Fruit fly (Drosophila melanogaster) whole organism, wandering third instar larva: ENCODE measurements around the gene Apoltp.

Experiments
- Abd-B ChIP-seq: fragments of >200 bp; optimal IDR thresholded peaks from 2 replicates; lab custom pipeline; 2017; ENCODE audit warnings: missing biosample characterization, missing genetic modification characterization
- CG32264 ChIP-seq: fragments of 200-800 bp; sonication (Bioruptor generic); optimal IDR thresholded peaks from 2 replicates; lab custom pipeline; 2016; ENCODE audit warnings: missing biosample characterization, missing genetic modification characterization
- CrebA ChIP-seq: fragments of 200-800 bp; sonication (Bioruptor generic); optimal IDR thresholded peaks from 2 replicates; lab custom pipeline; 2016; ENCODE audit warnings: missing biosample characterization, mild to moderate bottlenecking, missing genetic modification characterization, borderline replicate concordance
- Dfd ChIP-seq: fragments of >200 bp; optimal IDR thresholded peaks from 2 replicates; lab custom pipeline; 2017; ENCODE audit warnings: missing biosample characterization, missing genetic modification characterization
- Dif ChIP-seq: fragments of 200-275, 200-300 bp; sonication (Bioruptor generic); optimal IDR thresholded peaks from 2 replicates; lab custom pipeline; 2018; ENCODE audit warnings: missing biosample characterization, missing genetic modification characterization; ENCODE audit not compliant: partially characterized antibody
- HLH106 ChIP-seq: fragments of 200-800 bp; optimal IDR thresholded peaks from 3 replicates; lab custom pipeline; 2019; ENCODE audit warnings: missing biosample characterization, mild to moderate bottlenecking, missing genetic modification characterization, moderate library complexity
- Hr78 ChIP-seq: fragments of >200 bp; optimal IDR thresholded peaks from 2 replicates; lab custom pipeline; 2017; ENCODE audit warnings: missing biosample characterization, missing genetic modification characterization
- Hr83 ChIP-seq: fragments of 200-300 bp; sonication (Bioruptor generic); optimal IDR thresholded peaks from 2 replicates; lab custom pipeline; 2016; ENCODE audit warnings: missing biosample characterization, mild to moderate bottlenecking, missing genetic modification characterization, moderate library complexity; ENCODE audit not compliant: poor library complexity, severe bottlenecking
- N ChIP-seq: fragments of >200 bp; optimal IDR thresholded peaks from 2 replicates; lab custom pipeline; 2018; ENCODE audit warnings: missing biosample characterization, missing external identifiers, missing genetic modification characterization
- OdsH ChIP-seq: fragments of 200-800 bp; sonication (Bioruptor generic); optimal IDR thresholded peaks from 2 replicates; lab custom pipeline; 2016; ENCODE audit warnings: missing biosample characterization, mild to moderate bottlenecking, missing genetic modification characterization
- Rel ChIP-seq, 2 experiments: fragments of 200-800 bp; sonication (Bioruptor generic) in 1 of 2; optimal IDR thresholded peaks; 2 replicates in 1 of 2; 3 replicates in 1 of 2; lab custom pipeline; 2016 to 2019; ENCODE audit warnings: mild to moderate bottlenecking in 2 of 2, missing biosample characterization in 2 of 2, missing genetic modification characterization in 2 of 2, moderate library complexity in 1 of 2
- Vsx2 ChIP-seq: fragments of 200-300, 225-300 bp; sonication (Bioruptor generic); optimal IDR thresholded peaks from 2 replicates; lab custom pipeline; 2018; ENCODE audit warnings: missing biosample characterization, missing genetic modification characterization; ENCODE audit not compliant: partially characterized antibody
- br ChIP-seq: fragments of 200-800 bp; sonication (Bioruptor generic); optimal IDR thresholded peaks from 2 replicates; lab custom pipeline; 2016; ENCODE audit warnings: missing biosample characterization, missing genetic modification characterization
- dl ChIP-seq, 2 experiments: fragments of 175-275, 200-275 bp in 1 of 2; fragments of 200-275 bp in 1 of 2; sonication (Bioruptor generic); optimal IDR thresholded peaks; lab custom pipeline; 2018; ENCODE audit warnings: mild to moderate bottlenecking in 2 of 2, missing biosample characterization in 2 of 2, missing genetic modification characterization in 2 of 2, moderate library complexity in 2 of 2; ENCODE audit not compliant: partially characterized antibody in 2 of 2, insufficient read depth in 1 of 2
- dmrt93B ChIP-seq: fragments of 200-800 bp; sonication (Bioruptor generic); optimal IDR thresholded peaks from 2 replicates; lab custom pipeline; 2018; ENCODE audit warnings: missing biosample characterization, mild to moderate bottlenecking, missing genetic modification characterization
- dsf ChIP-seq: sonication (Bioruptor generic); optimal IDR thresholded peaks from 2 replicates; lab custom pipeline; 2016; ENCODE audit warnings: missing biosample characterization, missing genetic modification characterization, borderline replicate concordance
- ey ChIP-seq: fragments of 200-800 bp; sonication (Bioruptor generic); optimal IDR thresholded peaks from 2 replicates; lab custom pipeline; 2016; ENCODE audit warnings: missing biosample characterization, missing genetic modification characterization
- foxo ChIP-seq, 2 experiments: fragments of 200-800 bp; sonication (Bioruptor generic); optimal IDR thresholded peaks; 2 replicates in 1 of 2; 3 replicates in 1 of 2; lab custom pipeline; 2016 to 2017; ENCODE audit warnings: missing biosample characterization in 2 of 2, missing genetic modification characterization in 2 of 2
- fru ChIP-seq: fragments of 200-800 bp; sonication (Bioruptor generic); optimal IDR thresholded peaks from 3 replicates; lab custom pipeline; 2016; ENCODE audit warnings: missing biosample characterization, mild to moderate bottlenecking, missing genetic modification characterization
- h ChIP-seq: fragments of 200-800 bp; sonication (Bioruptor generic); optimal IDR thresholded peaks from 3 replicates; lab custom pipeline; 2016; ENCODE audit warnings: missing biosample characterization, mild to moderate bottlenecking, missing genetic modification characterization
- jim ChIP-seq: fragments of 175-275, 200-325 bp; sonication (Bioruptor generic); optimal IDR thresholded peaks from 2 replicates; lab custom pipeline; 2016; ENCODE audit warnings: missing biosample characterization, mild to moderate bottlenecking, missing genetic modification characterization
- lola ChIP-seq: fragments of >200 bp; optimal IDR thresholded peaks from 2 replicates; lab custom pipeline; 2017; ENCODE audit warnings: missing biosample characterization, missing genetic modification characterization
- psq ChIP-seq: fragments of 200-800 bp; sonication (Bioruptor generic); optimal IDR thresholded peaks from 3 replicates; lab custom pipeline; 2017; ENCODE audit warnings: missing biosample characterization, mild to moderate bottlenecking, missing genetic modification characterization, moderate library complexity
- sv ChIP-seq: fragments of 200-800 bp; sonication (Bioruptor generic); optimal IDR thresholded peaks from 3 replicates; lab custom pipeline; 2016; ENCODE audit warnings: missing biosample characterization, missing genetic modification characterization
- tai ChIP-seq: sonication (Bioruptor generic); optimal IDR thresholded peaks from 2 replicates; lab custom pipeline; 2016; ENCODE audit warnings: missing biosample characterization, missing genetic modification characterization
- usp ChIP-seq: fragments of >200 bp; optimal IDR thresholded peaks from 2 replicates; lab custom pipeline; 2017; ENCODE audit warnings: missing biosample characterization, missing genetic modification characterization
- woc ChIP-seq: sonication (Bioruptor generic); optimal IDR thresholded peaks from 2 replicates; lab custom pipeline; 2016; ENCODE audit warnings: missing biosample characterization, mild to moderate bottlenecking, missing genetic modification characterization

The Apoltp gene

DNA sequence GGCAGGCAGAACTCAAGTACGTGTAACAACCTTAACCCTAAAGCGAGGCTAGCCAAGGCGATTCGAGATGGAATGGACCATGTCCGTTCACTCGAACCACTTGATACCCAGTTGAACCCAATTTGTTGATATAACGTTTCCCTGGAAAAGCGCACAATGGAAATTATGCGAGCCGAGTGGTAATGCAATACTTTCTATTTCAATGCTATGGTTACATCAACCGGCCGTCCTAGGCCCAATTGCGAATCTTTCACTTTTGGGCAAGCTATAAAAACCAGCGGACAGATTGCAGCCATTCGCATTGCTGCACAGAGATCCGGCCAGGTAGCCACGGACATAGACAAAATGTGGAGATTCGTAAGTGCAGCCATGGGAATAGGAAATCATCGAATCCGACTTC is 22.3 kb downstream of the Apoltp start, which contains the start of gene CG33299:
CG33299 (plus strand) TSS at position 301 of the 400 bp plus-strand sequence.
- TF ChIP-seq CrebA (GFP tag; lab: Kevin White, UChicago) (no peak), psq (no peak), sv (GFP tag; lab: Kevin White, UChicago) (no peak), HLH106 (tag; lab: Kevin White, UChicago) (no peak), br (GFP tag; lab: Kevin White, UChicago) (no peak), Hr83 (GFP tag; lab: Kevin White, UChicago) (no peak), Dfd (GFP tag; lab: Kevin White, UChicago) (no peak), Dif (GFP tag; lab: Kevin White, UChicago) (no peak), N (GFP tag; lab: Kevin White, UChicago) (no peak), foxo (GFP tag; optimal IDR thresholded peaks at IDR 0.05; lab: Kevin White, UChicago) (no peak), fru (GFP tag; lab: Kevin White, UChicago) (no peak), dsf (GFP tag; lab: Kevin White, UChicago) (no peak), dl (GFP tag; optimal IDR thresholded peaks at IDR 0.05; lab: Kevin White, UChicago; ENCODE audit: insufficient read depth in 1 of 2, partially characterized antibody in 2 of 2) (no peak), tai (GFP tag; lab: Kevin White, UChicago) (no peak), jim (GFP tag; lab: Kevin White, UChicago) (no peak), h (GFP tag; lab: Kevin White, UChicago) (no peak), Hr78 (no peak), lola (GFP tag; lab: Kevin White, UChicago) (no peak)

DNA sequence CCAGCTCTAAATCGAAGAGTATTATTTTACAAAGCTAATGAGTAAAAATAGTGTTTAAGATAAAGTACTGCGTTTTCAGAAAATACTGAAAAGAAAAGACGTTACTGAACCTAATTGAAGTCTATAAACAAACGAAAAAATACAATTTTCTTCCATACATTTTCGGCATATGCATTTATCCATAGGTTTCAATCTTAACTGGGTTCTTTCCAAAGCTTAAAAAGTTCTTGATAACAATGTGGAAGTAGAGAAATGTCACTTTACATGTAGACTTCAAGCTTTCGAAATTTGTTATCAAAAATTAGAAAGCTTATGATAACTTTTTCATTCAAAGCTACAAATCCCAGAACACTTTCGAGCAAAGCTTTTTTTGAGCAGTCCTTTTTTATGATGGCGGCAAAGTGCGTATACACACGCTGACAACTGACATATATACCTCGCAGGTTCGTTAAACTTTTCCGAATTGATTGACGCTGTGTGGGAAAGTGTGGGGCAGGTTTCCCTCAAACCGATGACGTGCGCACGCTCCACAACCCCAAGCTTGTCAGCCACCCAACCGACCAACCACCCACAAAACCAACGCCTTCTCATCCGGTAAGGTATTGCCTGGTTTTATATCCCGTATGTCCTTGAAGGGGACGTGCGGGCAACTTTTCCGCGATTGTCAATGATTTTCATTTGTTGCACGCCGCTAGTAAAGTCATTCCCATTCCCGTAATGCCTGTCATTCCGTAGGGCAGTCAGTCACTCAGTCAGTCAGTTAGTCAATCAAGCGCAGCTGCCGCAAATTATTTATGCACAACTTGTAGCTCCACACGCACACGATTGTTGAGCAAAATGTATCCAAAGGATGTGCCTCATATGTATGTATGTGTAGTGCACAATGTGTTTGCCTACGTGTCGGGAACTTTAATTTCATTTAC is 23.6 kb downstream of the Apoltp start:
- TF ChIP-seq CG32264 (GFP tag; lab: Kevin White, UChicago): no peak
- no peak for TF ChIP-seq ey (GFP tag; lab: Kevin White, UChicago)
- TF ChIP-seq dmrt93B (GFP tag; lab: Kevin White, UChicago): no peak
- no peak for TF ChIP-seq jim (GFP tag; lab: Kevin White, UChicago)
- TF ChIP-seq Abd-B (GFP tag; lab: Kevin White, UChicago): no peak
- TF ChIP-seq lola (GFP tag; lab: Kevin White, UChicago): no peak

DNA sequence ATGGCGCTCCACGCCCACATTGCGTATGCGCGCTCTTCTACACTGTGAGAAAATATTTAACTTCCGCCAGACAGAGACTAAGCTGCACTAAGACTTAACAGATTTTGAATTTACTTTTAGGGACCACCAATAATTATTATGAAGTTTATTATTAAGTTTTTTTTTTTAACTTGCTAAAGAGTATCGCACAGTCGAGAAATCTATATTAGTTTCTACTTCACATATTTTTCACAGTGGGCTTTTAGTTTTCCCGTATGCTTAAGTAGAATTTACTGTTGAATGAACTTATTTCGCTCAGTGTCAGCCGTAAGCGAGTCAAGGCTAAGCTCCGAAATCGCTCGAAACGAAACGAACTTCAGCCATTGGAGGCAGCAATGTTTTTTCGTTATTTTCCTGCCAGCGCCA is 26.5 kb downstream of the Apoltp start:
- TF ChIP-seq HLH106 (tag; lab: Kevin White, UChicago) (peak; percentile 14), dsf (GFP tag; lab: Kevin White, UChicago) (no peak), N (GFP tag; lab: Kevin White, UChicago) (no peak), sv (GFP tag; lab: Kevin White, UChicago) (peak; percentile 25), br (GFP tag; lab: Kevin White, UChicago) (no peak)
- TF ChIP-seq, all 38 proteins: peak for 2

DNA sequence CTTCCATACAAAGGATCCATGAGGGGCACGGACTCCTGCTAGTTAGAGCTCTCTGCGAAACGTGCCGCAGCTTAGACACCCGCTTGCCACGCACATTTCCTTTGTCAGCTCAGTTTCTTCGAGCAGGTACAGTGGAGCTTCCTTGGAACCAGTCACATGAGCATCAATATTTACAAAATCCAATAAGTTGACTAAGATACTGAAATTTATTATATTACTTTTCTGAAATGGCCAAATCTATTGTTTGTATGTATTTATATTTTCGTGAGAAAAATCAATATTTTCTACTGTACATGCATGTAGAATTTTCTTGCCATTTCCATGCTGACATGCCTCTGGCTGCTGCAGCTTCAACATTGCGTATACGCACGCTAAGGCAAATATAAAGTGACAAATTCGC is 29.0 kb downstream of the Apoltp start:
- TF ChIP-seq ey (GFP tag; lab: Kevin White, UChicago): no peak
- TF ChIP-seq Hr83 (GFP tag; lab: Kevin White, UChicago): no peak
- TF ChIP-seq usp (GFP tag; lab: Kevin White, UChicago): no peak
- TF ChIP-seq tai (GFP tag; lab: Kevin White, UChicago): no peak
- no peak for TF ChIP-seq jim (GFP tag; lab: Kevin White, UChicago)
- no peak for TF ChIP-seq Dfd (GFP tag; lab: Kevin White, UChicago)
- no peak for TF ChIP-seq HLH106 (tag; lab: Kevin White, UChicago)
- no peak for TF ChIP-seq fru (GFP tag; lab: Kevin White, UChicago)
- TF ChIP-seq Rel (GFP tag; optimal IDR thresholded peaks at IDR 0.05; lab: Kevin White, UChicago): no peak
- TF ChIP-seq Rel (tag; optimal IDR thresholded peaks at IDR 0.05; lab: Kevin White, UChicago): no peak
- no peak for TF ChIP-seq woc
- TF ChIP-seq CrebA (GFP tag; lab: Kevin White, UChicago): no peak
- no peak for TF ChIP-seq N (GFP tag; lab: Kevin White, UChicago)

DNA sequence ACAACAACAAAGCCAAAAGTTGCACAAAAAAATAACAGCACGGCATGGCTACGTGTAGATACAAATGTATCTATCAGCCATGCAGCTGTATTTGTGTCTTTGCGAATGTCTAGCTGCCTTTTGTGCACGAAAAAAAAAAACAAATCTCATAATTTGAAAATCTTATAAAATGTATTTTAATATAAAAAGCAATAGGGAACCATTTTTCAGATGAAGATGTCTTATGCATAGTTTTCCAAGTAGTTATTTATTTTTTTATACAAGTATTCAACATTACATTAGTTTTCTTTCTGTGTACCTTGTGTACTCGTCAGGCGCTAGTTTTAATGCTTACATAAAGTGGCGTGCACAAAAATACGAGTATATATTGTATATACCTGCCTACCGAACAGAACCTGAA is 35.4 kb downstream of the Apoltp start:
- TF ChIP-seq dsf (GFP tag; lab: Kevin White, UChicago): no peak
- TF ChIP-seq dmrt93B (GFP tag; lab: Kevin White, UChicago): no peak
- no peak for TF ChIP-seq Hr78
- no peak for TF ChIP-seq CG32264 (GFP tag; lab: Kevin White, UChicago)
- TF ChIP-seq Abd-B (GFP tag; lab: Kevin White, UChicago): no peak
- no peak for TF ChIP-seq Vsx2
- TF ChIP-seq woc: no peak
- TF ChIP-seq OdsH (GFP tag; lab: Kevin White, UChicago): no peak
- TF ChIP-seq, all 38 proteins: peak for 0
